Fruit fly (Drosophila melanogaster): ENCODE measurements around the gene CG6569.

Gene CG6569

DNA sequence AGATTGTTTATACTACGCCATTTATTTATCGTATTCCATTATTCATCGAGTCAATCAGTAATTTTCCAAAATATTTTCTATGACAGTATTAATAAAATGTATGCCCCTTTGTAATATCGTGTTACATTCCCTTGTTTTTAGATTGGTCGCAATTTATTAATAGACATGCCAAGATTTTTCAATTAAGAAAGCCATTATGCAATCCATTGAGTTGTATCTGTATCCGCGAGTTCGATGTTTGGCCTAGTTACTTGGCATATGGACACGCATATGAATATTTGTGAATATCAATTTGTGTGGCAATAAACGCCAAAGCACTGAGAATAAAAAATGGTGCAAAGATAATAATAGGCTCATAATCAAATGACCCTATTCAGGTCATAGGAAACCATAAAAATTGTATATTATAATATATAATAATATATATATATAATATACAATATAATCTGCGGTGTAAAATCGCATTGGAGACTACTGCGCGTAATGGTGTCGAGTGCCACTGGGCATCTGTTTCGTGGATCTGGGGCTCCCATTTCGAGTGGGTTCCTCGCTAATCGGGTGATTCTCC is 3.8 kb downstream of the CG6569 start:
- TF ChIP-seq OdsH (GFP tag; optimal IDR thresholded peaks at IDR 0.05) (no peak), Rel (GFP tag; optimal IDR thresholded peaks at IDR 0.05) (no peak), Rel (tag; optimal IDR thresholded peaks at IDR 0.05) (peak; percentile 12)

DNA sequence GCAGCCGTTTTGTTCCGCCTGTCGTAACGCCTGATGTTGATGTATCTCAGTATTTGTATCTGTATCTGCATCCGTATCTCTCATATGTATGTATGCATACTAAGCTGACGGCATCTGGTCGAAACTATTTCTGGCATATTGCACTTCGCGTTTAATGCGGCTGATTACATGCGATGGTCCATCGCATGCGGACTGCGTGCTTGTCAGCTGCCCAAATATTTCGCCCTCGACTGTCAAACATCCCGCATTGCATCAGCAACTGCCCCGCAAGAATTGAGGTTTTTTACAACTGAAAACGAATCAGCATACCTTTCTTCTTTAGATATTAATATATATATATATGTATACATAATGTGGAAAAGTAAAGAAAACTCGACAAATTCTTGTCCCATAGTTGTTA is 4.9 kb downstream of the CG6569 start:
- TF ChIP-seq Sp1 (GFP tag; optimal IDR thresholded peaks at IDR 0.05) (no peak), rgr (GFP tag; optimal IDR thresholded peaks at IDR 0.05) (no peak), sv (GFP tag; optimal IDR thresholded peaks at IDR 0.05) (no peak), CG9705 (GFP tag; optimal IDR thresholded peaks at IDR 0.05) (no peak), Vsx2 (GFP tag; optimal IDR thresholded peaks at IDR 0.05; ENCODE audit: partially characterized antibody) (no peak), lola (GFP tag; optimal IDR thresholded peaks at IDR 0.05) (no peak), br (GFP tag; optimal IDR thresholded peaks at IDR 0.05) (no peak), usp (GFP tag; optimal IDR thresholded peaks at IDR 0.05) (no peak), pan (optimal IDR thresholded peaks at IDR 0.05) (no peak), Mio (GFP tag; optimal IDR thresholded peaks at IDR 0.05) (no peak), Hr83 (GFP tag; optimal IDR thresholded peaks at IDR 0.05; ENCODE audit: poor library complexity, severe bottlenecking) (no peak), Dfd (GFP tag; optimal IDR thresholded peaks at IDR 0.05) (no peak), OdsH (GFP tag; optimal IDR thresholded peaks at IDR 0.05) (no peak)

DNA sequence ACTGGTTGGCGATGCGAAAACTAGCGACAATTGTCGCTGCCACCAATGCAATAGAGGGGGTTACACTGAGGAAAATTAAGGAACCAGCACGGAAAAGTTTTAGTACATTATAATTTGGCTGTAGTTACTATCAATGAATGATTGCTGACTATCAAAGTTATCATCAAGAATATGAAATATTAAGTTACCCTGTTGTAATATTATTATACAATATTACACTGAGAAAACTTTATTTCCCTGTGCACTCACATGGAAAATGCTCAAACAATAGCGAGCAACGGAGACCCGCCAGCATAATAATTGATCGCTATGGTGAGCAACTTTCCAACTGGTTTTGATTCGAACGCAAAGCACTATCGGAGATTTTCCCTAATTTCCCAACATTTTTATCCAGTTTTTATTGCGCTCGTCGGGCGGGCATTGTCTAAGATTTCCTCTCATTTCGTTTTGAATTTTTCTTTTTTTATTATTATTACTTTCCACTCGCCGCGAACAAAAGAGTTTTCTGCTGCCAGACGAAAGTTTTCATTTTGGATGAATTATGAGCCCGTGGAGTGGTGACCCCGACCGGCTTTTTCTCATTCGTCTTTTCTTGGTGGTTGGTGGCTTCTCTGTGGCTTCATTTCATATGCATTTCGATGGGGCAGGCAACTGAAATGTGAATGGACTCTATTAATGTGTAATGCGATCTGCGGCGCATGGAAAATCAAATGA is 5.4 kb downstream of the CG6569 start:
- TF ChIP-seq tai (GFP tag; optimal IDR thresholded peaks at IDR 0.05) (no peak), usp (GFP tag; optimal IDR thresholded peaks at IDR 0.05) (no peak), woc (GFP tag; optimal IDR thresholded peaks at IDR 0.05) (no peak), Myc (optimal IDR thresholded peaks at IDR 0.05) (no peak), fru (GFP tag; optimal IDR thresholded peaks at IDR 0.05) (no peak), dmrt93B (GFP tag; optimal IDR thresholded peaks at IDR 0.05) (no peak), dl (GFP tag; optimal IDR thresholded peaks at IDR 0.05; ENCODE audit: insufficient read depth in 1 of 2, partially characterized antibody in 2 of 2) (no peak), Jra (GFP tag; optimal IDR thresholded peaks at IDR 0.05) (no peak), brk (GFP tag; optimal IDR thresholded peaks at IDR 0.05) (no peak), GATAd (GFP tag; optimal IDR thresholded peaks at IDR 0.05) (no peak), Dfd (GFP tag; optimal IDR thresholded peaks at IDR 0.05) (no peak), dsf (GFP tag; optimal IDR thresholded peaks at IDR 0.05; ENCODE audit: borderline replicate concordance) (no peak), pan (optimal IDR thresholded peaks at IDR 0.05) (no peak), CrebA (GFP tag; optimal IDR thresholded peaks at IDR 0.05; ENCODE audit: borderline replicate concordance) (no peak), foxo (GFP tag; optimal IDR thresholded peaks at IDR 0.05) (no peak), CG32264 (GFP tag; optimal IDR thresholded peaks at IDR 0.05) (no peak), Abd-B (GFP tag; optimal IDR thresholded peaks at IDR 0.05) (no peak), rgr (GFP tag; optimal IDR thresholded peaks at IDR 0.05) (no peak)

dm6 chr3R:21859509-21859908 is 8.2 kb downstream of the CG6569 start:
- TF ChIP-seq CG9705 (GFP tag; optimal IDR thresholded peaks at IDR 0.05) (peak; percentile 85), Vsx2 (GFP tag; optimal IDR thresholded peaks at IDR 0.05; ENCODE audit: partially characterized antibody) (no peak), pan (optimal IDR thresholded peaks at IDR 0.05) (no peak), dmrt93B (GFP tag; optimal IDR thresholded peaks at IDR 0.05) (peak; percentile 84), Sp1 (GFP tag; optimal IDR thresholded peaks at IDR 0.05) (peak; percentile 95), jim (GFP tag; optimal IDR thresholded peaks at IDR 0.05) (no peak), OdsH (GFP tag; optimal IDR thresholded peaks at IDR 0.05) (peak; percentile 92), N (GFP tag; optimal IDR thresholded peaks at IDR 0.05) (no peak), woc (GFP tag; optimal IDR thresholded peaks at IDR 0.05) (peak; percentile 89), psq (GFP tag; optimal IDR thresholded peaks at IDR 0.05) (peak; percentile 94), br (GFP tag; optimal IDR thresholded peaks at IDR 0.05) (peak; percentile 95), dl (GFP tag; optimal IDR thresholded peaks at IDR 0.05; ENCODE audit: insufficient read depth in 1 of 2, partially characterized antibody in 2 of 2) (no peak), sage (GFP tag; optimal IDR thresholded peaks at IDR 0.05) (peak; percentile 86), brk (GFP tag; optimal IDR thresholded peaks at IDR 0.05) (peak; percentile 85), CG32264 (GFP tag; optimal IDR thresholded peaks at IDR 0.05) (peak; percentile 68), rgr (GFP tag; optimal IDR thresholded peaks at IDR 0.05) (peak; percentile 92), lola (GFP tag; optimal IDR thresholded peaks at IDR 0.05) (no peak), GATAd (GFP tag; optimal IDR thresholded peaks at IDR 0.05) (peak; percentile 1), tai (GFP tag; optimal IDR thresholded peaks at IDR 0.05) (peak; percentile 83), foxo (GFP tag; optimal IDR thresholded peaks at IDR 0.05) (peak in 1 of 2 experiments; percentile 96), CrebA (GFP tag; optimal IDR thresholded peaks at IDR 0.05; ENCODE audit: borderline replicate concordance) (peak; percentile 8), sv (GFP tag; optimal IDR thresholded peaks at IDR 0.05) (peak; percentile 5), Mio (GFP tag; optimal IDR thresholded peaks at IDR 0.05) (peak; percentile 12), Jra (GFP tag; optimal IDR thresholded peaks at IDR 0.05) (peak; percentile 85), h (GFP tag; optimal IDR thresholded peaks at IDR 0.05) (peak; percentile 96), fru (GFP tag; optimal IDR thresholded peaks at IDR 0.05) (peak; percentile 97), HLH106 (tag; optimal IDR thresholded peaks at IDR 0.05) (peak; percentile 95), Hr83 (GFP tag; optimal IDR thresholded peaks at IDR 0.05; ENCODE audit: poor library complexity, severe bottlenecking) (no peak), Abd-B (GFP tag; optimal IDR thresholded peaks at IDR 0.05) (no peak), ey (GFP tag; optimal IDR thresholded peaks at IDR 0.05) (peak; percentile 95), dsf (GFP tag; optimal IDR thresholded peaks at IDR 0.05; ENCODE audit: borderline replicate concordance) (peak; percentile 76), Hnf4 (GFP tag; optimal IDR thresholded peaks at IDR 0.05) (peak; percentile 91), Rel (GFP tag; optimal IDR thresholded peaks at IDR 0.05) (peak; percentile 70), Rel (tag; optimal IDR thresholded peaks at IDR 0.05) (peak; percentile 75), usp (GFP tag; optimal IDR thresholded peaks at IDR 0.05) (no peak)

Data from whole organism, wandering third instar larva.